Fruit fly (Drosophila melanogaster) whole organism, wandering third instar larva: ENCODE measurements around the gene CG3902.

Experiments
- HLH106 ChIP-seq: fragments of 200-800 bp; optimal IDR thresholded peaks from 3 replicates; lab custom pipeline; 2019; ENCODE audit warnings: missing biosample characterization, mild to moderate bottlenecking, missing genetic modification characterization, moderate library complexity
- Hr83 ChIP-seq: fragments of 200-300 bp; sonication (Bioruptor generic); optimal IDR thresholded peaks from 2 replicates; lab custom pipeline; 2016; ENCODE audit warnings: missing biosample characterization, mild to moderate bottlenecking, missing genetic modification characterization, moderate library complexity; ENCODE audit not compliant: poor library complexity, severe bottlenecking
- OdsH ChIP-seq: fragments of 200-800 bp; sonication (Bioruptor generic); optimal IDR thresholded peaks from 2 replicates; lab custom pipeline; 2016; ENCODE audit warnings: missing biosample characterization, mild to moderate bottlenecking, missing genetic modification characterization
- Rel ChIP-seq, 2 experiments: fragments of 200-800 bp; sonication (Bioruptor generic) in 1 of 2; optimal IDR thresholded peaks; 2 replicates in 1 of 2; 3 replicates in 1 of 2; lab custom pipeline; 2016 to 2019; ENCODE audit warnings: mild to moderate bottlenecking in 2 of 2, missing biosample characterization in 2 of 2, missing genetic modification characterization in 2 of 2, moderate library complexity in 1 of 2
- fru ChIP-seq: fragments of 200-800 bp; sonication (Bioruptor generic); optimal IDR thresholded peaks from 3 replicates; lab custom pipeline; 2016; ENCODE audit warnings: missing biosample characterization, mild to moderate bottlenecking, missing genetic modification characterization
- jim ChIP-seq: fragments of 175-275, 200-325 bp; sonication (Bioruptor generic); optimal IDR thresholded peaks from 2 replicates; lab custom pipeline; 2016; ENCODE audit warnings: missing biosample characterization, mild to moderate bottlenecking, missing genetic modification characterization
- usp ChIP-seq: fragments of >200 bp; optimal IDR thresholded peaks from 2 replicates; lab custom pipeline; 2017; ENCODE audit warnings: missing biosample characterization, missing genetic modification characterization

- no peak for TF ChIP-seq HLH106
- no peak for TF ChIP-seq usp (GFP tag; lab: Kevin White, UChicago)
- no peak for TF ChIP-seq Hr83 (GFP tag; lab: Kevin White, UChicago)
- no peak for TF ChIP-seq fru (GFP tag; lab: Kevin White, UChicago)
- TF ChIP-seq jim (GFP tag; lab: Kevin White, UChicago): no peak
- TF ChIP-seq Rel (GFP tag; optimal IDR thresholded peaks at IDR 0.05; lab: Kevin White, UChicago): no peak
- no peak for TF ChIP-seq Rel (tag; optimal IDR thresholded peaks at IDR 0.05; lab: Kevin White, UChicago)
- no peak for TF ChIP-seq OdsH (GFP tag; lab: Kevin White, UChicago)
These were observed 25.7 kb downstream of the CG3902 start, which contains the start of the genes Rad9 and Uggt for dm6 chr3L:18872440-18872839.
